Fruit fly (Drosophila melanogaster) S2 (cell line): ENCODE measurements around the gene CG42814.

Experiments used
- CG8478 ChIP-seq: fragments of >200 bp; optimal IDR thresholded peaks from 2 replicates; lab custom pipeline; 2018
- CTCF ChIP-seq, 2 experiments: fragments of >200 bp; optimal IDR thresholded peaks; 2 replicates each; lab custom pipeline; 2018

DNA sequence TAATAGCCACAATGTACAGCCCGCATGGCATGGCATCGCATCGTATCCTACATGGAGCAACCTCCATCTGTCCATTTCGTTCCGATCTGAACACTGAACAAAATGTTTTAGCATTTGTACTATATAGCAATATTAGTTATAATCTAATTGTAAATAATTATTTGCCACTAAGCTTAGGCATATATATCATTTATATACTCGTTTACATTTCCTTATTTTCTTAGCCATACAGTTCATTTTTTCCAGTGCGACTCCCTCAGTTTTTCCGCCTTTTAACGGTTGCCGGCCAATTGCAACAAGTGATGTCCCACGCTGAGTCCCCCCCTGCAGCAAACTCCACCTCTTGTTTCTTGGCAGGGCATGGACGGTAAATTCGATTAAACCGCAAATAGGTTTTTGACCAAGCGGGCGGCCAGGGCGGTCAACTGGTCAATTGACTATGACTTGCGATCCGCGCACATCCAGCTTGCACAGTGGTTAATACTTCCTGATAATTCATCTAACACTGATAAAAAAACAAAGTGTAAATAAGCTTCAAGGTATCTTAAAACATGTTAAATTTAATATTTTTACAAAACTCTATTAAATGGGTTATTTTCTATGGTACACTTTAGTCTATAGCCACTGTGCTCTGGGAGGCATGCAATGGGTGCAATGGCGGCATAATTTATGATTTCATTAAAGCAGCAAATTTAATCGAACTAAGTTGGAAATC, 19.6 kb downstream of the CG42814 start:
- TF ChIP-seq CG8478 (lab: Kevin White, UChicago) = no peak
- no peak for TF ChIP-seq CTCF (optimal IDR thresholded peaks at IDR 0.05; lab: Kevin White, UChicago)
